Fruit fly (Drosophila melanogaster) whole organism, prepupa: ENCODE data around the gene CG31259.

Source experiments
- CG16779 ChIP-seq: fragments of 200-800 bp; sonication (Bioruptor generic); optimal IDR thresholded peaks from 3 replicates; lab custom pipeline; 2017; ENCODE audit warnings: missing biosample characterization, mild to moderate bottlenecking, missing genetic modification characterization
- CG3919 ChIP-seq: fragments of 200-800 bp; sonication (Bioruptor generic); optimal IDR thresholded peaks from 3 replicates; lab custom pipeline; 2016; ENCODE audit warnings: missing biosample characterization, missing genetic modification characterization
- CG8319 ChIP-seq: fragments of 200-800 bp; sonication (Bioruptor generic); optimal IDR thresholded peaks from 3 replicates; lab custom pipeline; 2016; ENCODE audit warnings: missing biosample characterization, missing genetic modification characterization
- CG8632 ChIP-seq: fragments of 200-800 bp; sonication (Bioruptor generic); optimal IDR thresholded peaks from 3 replicates; lab custom pipeline; 2016; ENCODE audit warnings: missing biosample characterization, missing genetic modification characterization
- Ets96B ChIP-seq: fragments of 200-800 bp; optimal IDR thresholded peaks from 2 replicates; lab custom pipeline; 2019; ENCODE audit warnings: missing biosample characterization, mild to moderate bottlenecking, missing genetic modification characterization, moderate library complexity
- Smox ChIP-seq: fragments of 200-800 bp; sonication (Bioruptor generic); optimal IDR thresholded peaks from 3 replicates; lab custom pipeline; 2016; ENCODE audit warnings: missing biosample characterization, missing genetic modification characterization
- acj6 ChIP-seq: fragments of 200-800 bp; sonication (Bioruptor generic); optimal IDR thresholded peaks from 3 replicates; lab custom pipeline; 2016; ENCODE audit warnings: missing biosample characterization, missing genetic modification characterization
- fd85E ChIP-seq: fragments of 200-800 bp; sonication (Bioruptor generic); optimal IDR thresholded peaks from 3 replicates; lab custom pipeline; 2016; ENCODE audit warnings: missing biosample characterization, missing genetic modification characterization

DNA sequence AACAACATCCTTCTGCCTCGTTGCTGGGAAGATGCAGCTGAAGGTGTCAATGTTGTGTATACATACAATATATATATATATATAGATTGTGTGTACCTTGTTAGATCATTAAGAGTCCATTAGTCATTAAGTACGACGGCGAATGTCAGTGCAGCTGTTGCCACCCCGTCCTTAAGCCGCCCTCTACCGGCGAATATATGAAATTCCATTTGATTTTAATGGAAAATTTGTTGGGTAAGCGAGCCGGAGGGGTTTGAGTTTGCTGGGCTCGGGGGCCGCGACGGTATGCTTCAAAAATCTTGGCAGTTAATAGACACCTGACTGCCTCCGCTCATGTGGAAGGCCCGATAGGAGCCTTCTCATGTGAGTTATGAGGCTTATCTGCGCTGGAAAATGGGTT, 39.2 kb upstream of the CG31259 start:
- no peak for TF ChIP-seq CG16779 (tag; lab: Kevin White, UChicago)
- TF ChIP-seq acj6 (GFP tag; lab: Kevin White, UChicago), result no peak
- no peak for TF ChIP-seq CG8319 (GFP tag; lab: Kevin White, UChicago)
- no peak for TF ChIP-seq CG8632 (GFP tag; lab: Kevin White, UChicago)
- TF ChIP-seq fd85E (GFP tag; lab: Kevin White, UChicago), result no peak
- no peak for TF ChIP-seq CG3919
- TF ChIP-seq Smox (GFP tag; lab: Kevin White, UChicago), result no peak
- no peak for TF ChIP-seq Ets96B (tag; lab: Kevin White, UChicago)
